Worm (Caenorhabditis elegans): Measurements from ENCODE around the gene W08F4.13.

ce11 chrII:624443-624842, 39.8 kb downstream of the W08F4.13 start, which contains the start of gene T04B8.5:
- TF ChIP-seq efl-1 (GFP tag; optimal IDR thresholded peaks at IDR 0.05) (no peak), nhr-80 (tag; optimal IDR thresholded peaks at IDR 0.05) (no peak), snpc-4 (GFP tag; optimal IDR thresholded peaks at IDR 0.05) (no peak), snpc-4 (tag; optimal IDR thresholded peaks at IDR 0.05) (no peak), xnd-1 (tag; optimal IDR thresholded peaks at IDR 0.05) (no peak)
